Worm (Caenorhabditis elegans) whole organism, L1 larva: ENCODE results near the gene T23E1.3.
"Not testable (repeated sequence)": the region's sequence is repeated elsewhere in the genome, so short reads cannot be mapped to it uniquely, and the experiment has no call there.

Experiments
- C04F5.9 ChIP-seq: sonication (generic microtip); optimal IDR thresholded peaks from 2 replicates; lab custom pipeline; 2016; ENCODE audit warnings: missing genetic modification characterization, missing compliant biosample characterization
- C16A3.4 ChIP-seq: fragments of 150-350 bp; optimal IDR thresholded peaks from 2 replicates; lab custom pipeline; 2014; ENCODE audit warnings: missing biosample characterization, missing genetic modification characterization
- C34B4.2 ChIP-seq: sonication (generic microtip); optimal IDR thresholded peaks from 2 replicates; lab custom pipeline; 2017; ENCODE audit warnings: mild to moderate bottlenecking, missing genetic modification characterization, missing compliant biosample characterization
- F16B12.6 ChIP-seq: fragments of 150-350 bp; optimal IDR thresholded peaks from 2 replicates; lab custom pipeline; 2014; ENCODE audit warnings: missing biosample characterization, missing genetic modification characterization
- Y116A8C.19 ChIP-seq: sonication (generic microtip); optimal IDR thresholded peaks from 2 replicates; lab custom pipeline; 2016; ENCODE audit warnings: missing compliant biosample characterization, missing genetic modification characterization, borderline replicate concordance
- aha-1 ChIP-seq: fragments of 150-350 bp; optimal IDR thresholded peaks from 2 replicates; lab custom pipeline; 2014; ENCODE audit warnings: missing biosample characterization, missing genetic modification characterization
- blmp-1 ChIP-seq: fragments of 150-350 bp; optimal IDR thresholded peaks from 2 replicates; lab custom pipeline; 2014; ENCODE audit warnings: missing biosample characterization, missing genetic modification characterization
- ceh-63 ChIP-seq: fragments of 200-800 bp; sonication (Bioruptor generic); optimal IDR thresholded peaks from 2 replicates; lab custom pipeline; 2018; ENCODE audit warnings: mild to moderate bottlenecking, missing genetic modification characterization, missing compliant biosample characterization
- ceh-82 ChIP-seq, 3 experiments: fragments of 150-350 bp in 1 of 3; sonication (generic microtip) in 2 of 3; optimal IDR thresholded peaks; 2 replicates each; lab custom pipeline; 2014 to 2017; ENCODE audit warnings: missing biosample characterization in 3 of 3, missing genetic modification characterization in 3 of 3
- dpl-1 ChIP-seq, 3 experiments: fragments of 150-350 bp in 2 of 3; sonication (generic microtip) in 1 of 3; optimal IDR thresholded peaks; 2 replicates each; lab custom pipeline; 2014 to 2017; ENCODE audit warnings: missing biosample characterization in 3 of 3, missing genetic modification characterization in 3 of 3, missing genetic modification reagents in 3 of 3
- dsc-1 ChIP-seq: sonication (generic microtip); optimal IDR thresholded peaks from 2 replicates; lab custom pipeline; 2016; ENCODE audit warnings: mild to moderate bottlenecking, missing genetic modification characterization, missing compliant biosample characterization
- efl-1 ChIP-seq, 4 experiments: fragments of 150-350 bp; optimal IDR thresholded peaks in 3 of 4; peaks in 1 of 4; 1 replicate in 1 of 4; 2 replicates in 3 of 4; lab custom pipeline; 2014; ENCODE audit warnings: missing biosample characterization in 2 of 4, missing genetic modification characterization in 2 of 4, missing genetic modification reagents in 2 of 4
- egl-27 ChIP-seq, 2 experiments: fragments of 150-350 bp in 1 of 2; sonication (generic microtip); optimal IDR thresholded peaks; 3 replicates each; lab custom pipeline; 2017 to 2018; ENCODE audit warnings: missing biosample characterization in 2 of 2, missing genetic modification characterization in 2 of 2, missing genetic modification reagents in 2 of 2
- elt-2 ChIP-seq: sonication (generic microtip); optimal IDR thresholded peaks from 2 replicates; lab custom pipeline; 2016; ENCODE audit warnings: missing genetic modification characterization, mild to moderate bottlenecking, inconsistent platforms, missing compliant biosample characterization, missing genetic modification reagents
- fkh-4 ChIP-seq: sonication (generic microtip); optimal IDR thresholded peaks from 2 replicates; lab custom pipeline; 2016; ENCODE audit warnings: missing compliant biosample characterization, missing genetic modification characterization, borderline replicate concordance
- fkh-8 ChIP-seq: sonication (generic microtip); optimal IDR thresholded peaks from 2 replicates; lab custom pipeline; 2016; ENCODE audit warnings: mild to moderate bottlenecking, missing genetic modification characterization, missing compliant biosample characterization
- grh-1 ChIP-seq: fragments of 200-800 bp; sonication (Bioruptor generic); IDR thresholded peaks from 2 replicates; pipeline ENCODE4 v1.3.6; 2022; ENCODE audit warnings: missing genetic modification reagents, missing genetic modification characterization, missing compliant biosample characterization
- hpl-2 ChIP-seq: fragments of 150-350 bp; optimal IDR thresholded peaks from 2 replicates; lab custom pipeline; 2014; ENCODE audit warnings: missing biosample characterization, missing genetic modification reagents, missing genetic modification characterization
- isw-1 ChIP-seq: fragments of 200-800 bp; sonication (Bioruptor generic); IDR thresholded peaks from 2 replicates; pipeline ENCODE4 v1.3.6; 2022; ENCODE audit warnings: missing genetic modification characterization, missing compliant biosample characterization
- lin-39 ChIP-seq: fragments of 150-350 bp; optimal IDR thresholded peaks from 2 replicates; lab custom pipeline; 2014; ENCODE audit warnings: missing biosample characterization, missing genetic modification reagents, missing genetic modification characterization
- mab-9 ChIP-seq: fragments of 200-800 bp; sonication (Bioruptor generic); IDR thresholded peaks from 2 replicates; pipeline ENCODE4 v1.3.6; 2022; ENCODE audit warnings: missing genetic modification reagents, missing genetic modification characterization, missing compliant biosample characterization
- nhr-19 ChIP-seq: fragments of 200-800 bp; sonication (Bioruptor generic); conservative IDR thresholded peaks from 2 replicates; pipeline ENCODE4 v1.3.6; 2022; ENCODE audit warnings: missing genetic modification characterization, missing compliant biosample characterization
- nhr-76 ChIP-seq: sonication (generic microtip); optimal IDR thresholded peaks from 2 replicates; lab custom pipeline; 2017; ENCODE audit warnings: missing biosample characterization, missing genetic modification characterization
- nhr-85 ChIP-seq: sonication (generic microtip); peaks from one replicate; lab custom pipeline; 2016; ENCODE audit warnings: missing genetic modification characterization, inconsistent platforms, missing compliant biosample characterization
- pag-3 ChIP-seq: sonication (generic microtip); optimal IDR thresholded peaks from 2 replicates; lab custom pipeline; 2017; ENCODE audit warnings: missing genetic modification characterization, mild to moderate bottlenecking, missing compliant biosample characterization, antibody characterized with exemption, borderline replicate concordance; ENCODE audit not compliant: insufficient read depth
- pax-3 ChIP-seq: fragments of 200-800 bp; sonication (Bioruptor generic); optimal IDR thresholded peaks from 2 replicates; lab custom pipeline; 2018; ENCODE audit warnings: mild to moderate bottlenecking, missing genetic modification characterization, moderate library complexity, missing compliant biosample characterization
- skn-1 ChIP-seq: fragments of 150-350 bp; optimal IDR thresholded peaks from 2 replicates; lab custom pipeline; 2014; ENCODE audit warnings: missing biosample characterization, missing genetic modification characterization
- snpc-4 ChIP-seq: fragments of 150-350 bp; optimal IDR thresholded peaks from 2 replicates; lab custom pipeline; 2014; ENCODE audit warnings: missing biosample characterization, missing genetic modification characterization
- snu-23 ChIP-seq: sonication (generic microtip); optimal IDR thresholded peaks from 2 replicates; lab custom pipeline; 2016; ENCODE audit warnings: missing genetic modification characterization, missing compliant biosample characterization
- swsn-7 ChIP-seq: sonication (generic microtip); optimal IDR thresholded peaks from 2 replicates; lab custom pipeline; 2016; ENCODE audit warnings: missing genetic modification characterization, missing compliant biosample characterization
- unc-130 ChIP-seq: fragments of 150-350 bp; optimal IDR thresholded peaks from 2 replicates; lab custom pipeline; 2017; ENCODE audit warnings: missing biosample characterization, missing genetic modification characterization, inconsistent platforms
- unc-30 ChIP-seq: sonication (generic microtip); optimal IDR thresholded peaks from 2 replicates; lab custom pipeline; 2017; ENCODE audit warnings: missing biosample characterization, missing genetic modification characterization
- unc-62 ChIP-seq: fragments of 150-350 bp; optimal IDR thresholded peaks from 2 replicates; lab custom pipeline; 2014; ENCODE audit warnings: missing biosample characterization, missing genetic modification reagents, missing genetic modification characterization
- unc-98 ChIP-seq: fragments of 200-800 bp; sonication (Bioruptor generic); IDR thresholded peaks from 2 replicates; pipeline ENCODE4 v1.3.6; 2022; ENCODE audit warnings: missing genetic modification characterization, missing compliant biosample characterization
- vab-15 ChIP-seq: sonication (generic microtip); optimal IDR thresholded peaks from 2 replicates; lab custom pipeline; 2017; ENCODE audit warnings: missing genotype, mild to moderate bottlenecking, missing genetic modification characterization, missing compliant biosample characterization
- xbp-1 ChIP-seq: sonication (generic microtip); optimal IDR thresholded peaks from 2 replicates; lab custom pipeline; 2016; ENCODE audit warnings: missing genetic modification characterization, missing compliant biosample characterization
- ztf-4 ChIP-seq: fragments of 150-350 bp; optimal IDR thresholded peaks from 2 replicates; lab custom pipeline; 2014; ENCODE audit warnings: missing biosample characterization, missing genetic modification characterization

The T23E1.3 gene

ce11 chrIV:3168656-3169216, 23.0 kb downstream of the T23E1.3 start (continued):
- no peak for TF ChIP-seq F16B12.6

- not testable (repeated sequence) for TF ChIP-seq mab-9 (GFP tag; lab: Robert Waterston, UW); F16B12.6; C16A3.4 (tag; lab: Kevin White, UChicago)
- TF ChIP-seq, all 84 proteins: peak for 0; not testable (repeated sequence) for 84
Observed at ce11 chrIV:3172510-3172909, 26.8 kb downstream of the T23E1.3 start, which contains the start of gene Y67D8B.1. TSS of gene Y67D8B.1 (minus strand) at chrIV:3172610.

ce11 chrIV:3176067-3176758, 30.5 kb downstream of the T23E1.3 start, which contains the start of gene nlp-81:
TSS of gene nlp-81 (minus strand) at chrIV:3176117.
- TF ChIP-seq pax-3 (tag; lab: Kevin White, UChicago) (no peak), F16B12.6 (no peak), snpc-4 (tag; lab: Kevin White, UChicago) (no peak), nhr-76 (tag; lab: Kevin White, UChicago) (no peak), vab-15 (tag; lab: Kevin White, UChicago) (no peak), egl-27 (tag; optimal IDR thresholded peaks at IDR 0.05; lab: Kevin White, UChicago) (no peak), fkh-4 (tag; lab: Kevin White, UChicago) (no peak), elt-2 (no peak), blmp-1 (tag; lab: Kevin White, UChicago) (no peak), xbp-1 (no peak), unc-62 (GFP tag; lab: Kevin White, UChicago) (no peak)

DNA sequence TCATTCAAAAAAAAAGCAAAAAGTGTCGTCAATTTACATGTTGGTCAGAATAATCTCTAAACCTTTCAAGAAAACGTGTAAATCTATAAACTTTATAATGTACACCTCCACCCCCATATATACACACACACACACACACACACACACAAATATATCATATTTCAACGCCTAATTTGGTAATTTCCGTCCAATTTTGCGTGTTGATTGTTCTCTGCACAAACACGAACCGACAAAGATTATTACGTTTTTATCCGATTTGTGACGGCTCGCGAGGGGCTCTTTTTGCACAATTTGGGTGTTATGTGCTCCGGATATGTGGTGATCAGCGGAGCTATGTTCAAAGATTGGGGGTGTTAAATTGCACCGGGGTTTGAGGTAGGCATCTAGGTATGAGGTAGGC, 37.2 kb downstream of the T23E1.3 start:
- TF ChIP-seq skn-1 (tag; lab: Kevin White, UChicago) (no peak), lin-39 (no peak), fkh-8 (tag; lab: Kevin White, UChicago) (no peak), xbp-1 (no peak), dpl-1 (GFP tag; optimal IDR thresholded peaks at IDR 0.05; lab: Kevin White, UChicago) (no peak), unc-130 (tag; lab: Kevin White, UChicago) (no peak), unc-62 (GFP tag; lab: Kevin White, UChicago) (no peak), ceh-82 (tag; optimal IDR thresholded peaks at IDR 0.05; lab: Kevin White, UChicago) (no peak), C04F5.9 (tag; lab: Kevin White, UChicago) (no peak)
- TF ChIP-seq, all 84 proteins: peak for 0

DNA sequence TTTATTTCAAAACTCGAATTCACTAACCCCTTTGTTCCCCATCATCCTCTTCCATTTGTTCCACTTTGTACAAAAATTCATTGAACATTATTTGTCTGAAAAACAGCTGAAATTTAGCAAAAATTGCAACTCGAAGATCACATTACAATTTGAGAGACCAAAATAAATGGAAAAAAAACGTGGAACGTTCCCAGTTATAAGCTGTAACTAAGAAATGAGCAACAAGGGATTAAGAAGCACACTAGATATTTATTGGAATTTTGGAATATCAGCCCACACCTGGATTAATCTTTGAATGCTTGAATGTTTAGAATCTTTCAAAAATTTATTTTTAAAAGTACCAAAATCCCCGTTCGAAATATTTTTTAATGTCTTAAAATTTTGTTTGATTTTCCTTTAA, 45.8 kb downstream of the T23E1.3 start, which contains the start of gene Y67D8B.2:
Gene Y67D8B.2, minus strand, starts transcription at position 101 of the 400 bp plus-strand sequence.
- TF ChIP-seq nhr-85 (tag; lab: Kevin White, UChicago) (no peak), egl-27 (tag; optimal IDR thresholded peaks at IDR 0.05; lab: Kevin White, UChicago) (no peak), snu-23 (no peak), isw-1 (GFP tag; lab: Robert Waterston, UW) (no peak), efl-1 (optimal IDR thresholded peaks at IDR 0.05; lab: Kevin White, UChicago) (no peak), efl-1 (GFP tag; optimal IDR thresholded peaks at IDR 0.05 in 1 of 2; lab: Kevin White, UChicago) (no peak), unc-30 (tag; lab: Kevin White, UChicago) (no peak), pag-3 (tag; lab: Kevin White, UChicago) (no peak), aha-1 (tag; lab: Kevin White, UChicago) (no peak), dsc-1 (tag; lab: Kevin White, UChicago) (no peak), grh-1 (GFP tag; lab: Robert Waterston, UW) (no peak), Y116A8C.19 (tag; lab: Kevin White, UChicago) (no peak), ceh-63 (GFP tag; lab: Kevin White, UChicago) (no peak), ztf-4 (tag; lab: Kevin White, UChicago) (no peak), swsn-7 (no peak), unc-98 (no peak), unc-62 (GFP tag; lab: Kevin White, UChicago) (no peak), nhr-19 (GFP tag; lab: Robert Waterston, UW) (no peak), C34B4.2 (tag; lab: Kevin White, UChicago) (no peak), hpl-2 (GFP tag; lab: Kevin White, UChicago) (no peak)
